Worm (Caenorhabditis elegans): Measurements from ENCODE around the gene C35C5.10.

The C35C5.10 gene

DNA sequence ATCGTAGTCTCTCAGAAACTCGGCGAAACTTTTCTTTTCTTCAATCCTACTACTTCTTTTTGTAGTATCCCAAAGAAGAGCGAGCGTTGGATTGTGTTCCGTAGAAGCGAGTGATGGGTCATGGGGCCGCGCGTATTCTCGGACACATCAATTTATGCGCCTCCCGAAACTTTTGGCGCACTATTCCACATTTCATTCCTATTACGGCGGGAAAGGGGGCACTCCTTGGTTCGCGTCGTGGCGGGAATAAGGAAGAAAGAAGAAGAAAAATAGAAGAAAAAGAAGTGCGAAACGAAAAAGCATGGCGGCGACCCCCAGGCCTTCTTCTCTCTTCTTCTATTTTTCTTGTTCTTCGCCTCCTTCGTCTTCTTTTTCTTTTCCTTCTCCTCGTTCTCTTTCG lies 15.7 kb downstream of the C35C5.10 start:
- no peak for TF ChIP-seq dmd-6 (GFP tag; IDR thresholded peaks at IDR 0.05)
- TF ChIP-seq hmg-1.1 (GFP tag; IDR thresholded peaks at IDR 0.05) = 0 out of 2 replicates have a peak, but pooled peaks have one; percentile 16
- TF ChIP-seq hlh-30 (tag; optimal IDR thresholded peaks at IDR 0.05; ENCODE audit: insufficient read depth) = peak; percentile 47
- TF ChIP-seq cey-2 (tag; optimal IDR thresholded peaks at IDR 0.05; ENCODE audit: borderline replicate concordance, insufficient read depth) = no peak
- 0 out of 2 replicates have a peak, but pooled peaks have one; percentile 49 for TF ChIP-seq ctbp-1 (GFP tag; IDR thresholded peaks at IDR 0.05)

DNA sequence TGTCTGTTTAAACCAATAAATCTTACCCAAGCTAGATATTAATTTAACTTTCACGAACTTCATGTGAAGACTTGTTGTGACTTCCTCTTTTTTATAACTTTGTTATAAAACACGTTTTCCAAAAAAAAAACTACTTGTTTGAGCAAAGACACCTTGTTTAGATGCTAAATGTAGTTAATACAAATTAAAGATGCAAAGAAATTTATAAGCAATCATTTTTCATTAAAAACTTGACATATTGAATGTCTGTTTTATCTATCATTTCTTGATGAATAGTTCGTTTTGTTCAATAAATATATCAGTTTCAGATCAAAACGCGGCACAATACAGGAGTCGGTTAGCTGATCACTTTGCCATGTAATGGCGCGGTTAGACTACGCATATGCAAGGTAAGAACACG lies 16.2 kb downstream of the C35C5.10 start, which contains the start of gene frm-3:
TSS of gene frm-3 (plus strand) at position 301 of the 400 bp plus-strand sequence.
- no peak for TF ChIP-seq nhr-6 (tag; optimal IDR thresholded peaks at IDR 0.05)
- TF ChIP-seq unc-62 (GFP tag; optimal IDR thresholded peaks at IDR 0.05 in 1 of 2) = peak in 1 of 2 experiments; percentile 49
- TF ChIP-seq unc-62 (tag; optimal IDR thresholded peaks at IDR 0.05) = no peak
- no peak for TF ChIP-seq snpc-1.2 (GFP tag; IDR thresholded peaks at IDR 0.05)

DNA sequence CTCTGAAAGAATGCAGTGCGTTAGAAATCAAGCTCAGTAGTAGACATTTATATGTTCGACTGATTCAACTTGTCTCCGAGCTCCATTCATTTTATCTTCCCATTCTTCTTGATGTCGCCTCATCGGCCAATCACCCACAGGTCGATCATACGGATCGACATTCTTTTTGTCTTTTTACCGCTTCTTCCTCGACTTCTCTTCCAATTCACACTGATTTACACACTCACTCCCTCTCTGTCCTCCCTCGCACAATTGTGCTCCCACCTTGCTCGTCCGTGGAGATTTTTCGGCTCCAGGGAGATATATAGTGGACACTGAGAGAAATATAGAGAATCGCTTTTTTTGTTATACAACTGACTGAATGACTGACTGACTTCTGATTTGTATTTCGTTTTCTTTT lies 18.1 kb downstream of the C35C5.10 start:
- TF ChIP-seq hlh-30 (tag; optimal IDR thresholded peaks at IDR 0.05; ENCODE audit: insufficient read depth) = no peak
- TF ChIP-seq unc-39 (tag; optimal IDR thresholded peaks at IDR 0.05) = no peak
- TF ChIP-seq unc-62 (GFP tag; optimal IDR thresholded peaks at IDR 0.05 in 1 of 2) = peak in 1 of 2 experiments; percentile 98
- TF ChIP-seq unc-62 (tag; optimal IDR thresholded peaks at IDR 0.05) = no peak
- TF ChIP-seq hlh-11 (tag; optimal IDR thresholded peaks at IDR 0.05) = no peak
- no peak for TF ChIP-seq madf-9 (GFP tag; conservative IDR thresholded peaks at IDR 0.05)
- TF ChIP-seq aha-1 (tag) = peak; percentile 82
- no peak for TF ChIP-seq F37D6.2 (tag; optimal IDR thresholded peaks at IDR 0.05)
- TF ChIP-seq ces-1 (GFP tag; optimal IDR thresholded peaks at IDR 0.05) = no peak
- TF ChIP-seq mes-2 (tag; optimal IDR thresholded peaks at IDR 0.05; ENCODE audit: poor library complexity, severe bottlenecking) = no peak
- TF ChIP-seq snpc-4 (tag; optimal IDR thresholded peaks at IDR 0.05) = no peak

DNA sequence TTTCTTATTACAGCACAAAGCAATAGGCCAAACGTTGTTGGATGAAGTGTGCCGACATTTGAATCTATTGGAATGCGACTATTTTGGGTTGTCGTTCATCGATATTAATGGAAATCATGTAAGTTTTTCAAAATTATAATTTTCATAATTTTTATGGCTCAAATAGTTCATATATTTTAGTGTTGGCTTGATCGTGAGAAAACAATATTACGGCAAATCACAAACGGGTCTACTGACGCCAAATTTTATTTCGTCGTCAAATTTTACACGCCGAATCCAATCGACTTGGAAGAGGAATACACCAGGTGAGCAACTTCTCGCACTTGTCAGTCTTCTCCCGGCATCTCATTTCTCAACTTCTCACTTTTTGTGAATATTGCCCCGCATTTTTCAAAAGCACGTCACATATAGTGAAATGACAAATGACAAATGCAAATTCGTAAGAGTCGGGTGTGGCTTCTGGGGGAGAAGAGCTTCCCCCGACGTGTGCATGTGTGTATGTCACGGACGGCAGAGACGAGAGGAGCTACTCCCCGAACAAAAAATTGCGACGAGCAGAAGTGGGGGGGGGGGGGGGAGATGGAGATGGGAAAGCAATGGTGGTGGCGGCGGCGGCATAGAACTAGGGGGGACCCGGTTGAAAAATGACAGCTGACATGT lies 20.5 kb downstream of the C35C5.10 start:
- no peak for TF ChIP-seq daf-12 (tag; optimal IDR thresholded peaks at IDR 0.05)
- peak; percentile 91 for TF ChIP-seq aha-1 (tag)
- no peak for TF ChIP-seq snpc-1.2 (GFP tag; IDR thresholded peaks at IDR 0.05)
- no peak for TF ChIP-seq ctbp-1 (GFP tag; IDR thresholded peaks at IDR 0.05)
- TF ChIP-seq daf-16 (GFP tag; optimal IDR thresholded peaks at IDR 0.05) = no peak
- TF ChIP-seq daf-16 (tag; optimal IDR thresholded peaks at IDR 0.05) = no peak
- TF ChIP-seq hmg-1.1 (GFP tag; IDR thresholded peaks at IDR 0.05) = 0 out of 2 replicates have a peak, but pooled peaks have one; percentile 38
- no peak for TF ChIP-seq nhr-11 (tag; optimal IDR thresholded peaks at IDR 0.05)
- TF ChIP-seq pha-4 (GFP tag; IDR thresholded peaks at IDR 0.05) = no peak
- TF ChIP-seq pha-4 (tag; optimal IDR thresholded peaks at IDR 0.05) = no peak
- peak in 1 of 2 experiments; percentile 98 for TF ChIP-seq unc-62 (GFP tag; optimal IDR thresholded peaks at IDR 0.05 in 1 of 2)
- no peak for TF ChIP-seq unc-62 (tag; optimal IDR thresholded peaks at IDR 0.05)
- peak; percentile 76 for TF ChIP-seq set-16 (GFP tag; IDR thresholded peaks at IDR 0.05)
- peak; percentile 37 for TF ChIP-seq hlh-11 (tag; optimal IDR thresholded peaks at IDR 0.05)
- no peak for TF ChIP-seq Y5F2A.4 (GFP tag; optimal IDR thresholded peaks at IDR 0.05)
- TF ChIP-seq lsy-2 (tag; optimal IDR thresholded peaks at IDR 0.05) = no peak
- TF ChIP-seq tag-97 (GFP tag; IDR thresholded peaks at IDR 0.05) = peak; percentile 76; the same call in 1 of the 2 replicates

DNA sequence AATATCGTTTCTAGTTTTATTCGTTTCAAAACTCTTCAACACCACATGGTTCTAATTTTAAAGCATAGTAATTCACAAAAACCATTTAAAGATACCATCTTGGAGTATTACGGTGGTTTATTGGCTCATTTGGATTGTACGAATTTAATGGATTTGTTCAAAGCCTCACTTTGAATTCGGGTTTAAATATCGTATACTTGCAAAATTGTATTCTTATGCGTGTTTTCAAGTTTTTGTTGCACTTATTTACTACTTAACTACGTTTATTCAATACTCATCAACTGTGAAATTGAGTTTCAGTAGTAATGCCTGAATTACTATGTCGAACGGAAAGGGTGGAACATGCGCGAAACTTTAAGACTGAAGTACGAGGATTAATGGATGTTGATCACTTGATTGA lies 29.3 kb downstream of the C35C5.10 start, which contains the start of gene abts-2:
TSS of gene abts-2 (plus strand) at position 301 of the 400 bp plus-strand sequence.
- no peak for TF ChIP-seq daf-8 (GFP tag; IDR thresholded peaks at IDR 0.05)
- TF ChIP-seq aha-1 (tag) = no peak
- no peak for TF ChIP-seq skn-1 (tag; optimal IDR thresholded peaks at IDR 0.05)
- no peak for TF ChIP-seq daf-19 (GFP tag; conservative IDR thresholded peaks at IDR 0.05)
- TF ChIP-seq dve-1 (tag; optimal IDR thresholded peaks at IDR 0.05; ENCODE audit: insufficient read depth) = no peak
- TF ChIP-seq mxl-3 (GFP tag; optimal IDR thresholded peaks at IDR 0.05) = no peak
- TF ChIP-seq nhr-41 (GFP tag; IDR thresholded peaks at IDR 0.05) = no peak
- no peak for TF ChIP-seq ama-1 (optimal IDR thresholded peaks at IDR 0.05)
- TF ChIP-seq nhr-6 (tag; optimal IDR thresholded peaks at IDR 0.05) = no peak
